Worm (Caenorhabditis elegans) whole organism, young adult: ENCODE measurements around the gene esyt-2.
A peak's percentile ranks its signal among the peaks of the same experiment; 100 is the strongest.

Experiments
- B0019.2 ChIP-seq: fragments of 200-800 bp; sonication (Bioruptor generic); conservative IDR thresholded peaks from 2 replicates; pipeline ENCODE4 v1.3.6; 2022; ENCODE audit warnings: missing genetic modification reagents, missing genetic modification characterization, missing compliant biosample characterization
- F37B4.10 ChIP-seq: fragments of 200-800 bp; sonication (Bioruptor generic); IDR thresholded peaks from 2 replicates; pipeline ENCODE4 v1.3.6; 2022; ENCODE audit warnings: missing genetic modification characterization, missing compliant biosample characterization
- F49E8.2 ChIP-seq: sonication (generic microtip); optimal IDR thresholded peaks from 3 replicates; lab custom pipeline; 2017; ENCODE audit warnings: missing genetic modification characterization, mild to moderate bottlenecking, missing compliant biosample characterization, antibody characterized with exemption, moderate library complexity; ENCODE audit not compliant: insufficient read depth
- K11D2.4 ChIP-seq: fragments of 200-800 bp; sonication (Bioruptor generic); IDR thresholded peaks from 2 replicates; pipeline ENCODE4 v1.3.6; 2022; ENCODE audit warnings: missing genetic modification reagents, missing genetic modification characterization, missing compliant biosample characterization
- T07F8.4 ChIP-seq: sonication (generic microtip); optimal IDR thresholded peaks from 2 replicates; lab custom pipeline; 2016; ENCODE audit warnings: mild to moderate bottlenecking, missing genetic modification characterization, moderate library complexity, missing compliant biosample characterization
- Y56A3A.18 ChIP-seq: fragments of 200-800 bp; sonication (Bioruptor generic); IDR thresholded peaks from 2 replicates; pipeline ENCODE4 v1.3.6; 2022; ENCODE audit warnings: missing genetic modification reagents, missing genetic modification characterization, missing compliant biosample characterization
- ama-1 ChIP-seq, 3 experiments: fragments of 150-350 bp in 1 of 3; sonication (generic microtip) in 2 of 3; optimal IDR thresholded peaks; 2 replicates each; lab custom pipeline; 2014 to 2018; ENCODE audit warnings: missing biosample characterization in 2 of 3, missing genetic modification characterization in 2 of 3, missing genetic modification reagents in 2 of 3
- attf-5 ChIP-seq: fragments of 200-800 bp; sonication (Bioruptor generic); optimal IDR thresholded peaks from 2 replicates; lab custom pipeline; 2018; ENCODE audit warnings: mild to moderate bottlenecking, missing genetic modification characterization, missing compliant biosample characterization
- attf-6 ChIP-seq: fragments of 200-800 bp; sonication (Bioruptor generic); IDR thresholded peaks from 2 replicates; pipeline ENCODE4 v1.3.6; 2022; ENCODE audit warnings: missing genetic modification reagents, missing genetic modification characterization, missing compliant biosample characterization
- ccch-3 ChIP-seq: fragments of 200-800 bp; sonication (Bioruptor generic); optimal IDR thresholded peaks from 2 replicates; lab custom pipeline; 2018; ENCODE audit warnings: mild to moderate bottlenecking, missing genetic modification characterization, missing compliant biosample characterization
- cebp-2 ChIP-seq: fragments of 200-800 bp; sonication (Bioruptor generic); IDR thresholded peaks from 2 replicates; pipeline ENCODE4 v1.3.6; 2022; ENCODE audit warnings: missing genetic modification characterization, missing compliant biosample characterization
- ceh-40 ChIP-seq: fragments of 200-800 bp; sonication (Bioruptor generic); IDR thresholded peaks from 2 replicates; pipeline ENCODE4 v1.3.6; 2022; ENCODE audit warnings: missing genetic modification characterization, missing compliant biosample characterization
- ceh-58 ChIP-seq: fragments of 200-800 bp; sonication (Bioruptor generic); IDR thresholded peaks from 2 replicates; pipeline ENCODE4 v1.3.6; 2022; ENCODE audit warnings: missing genetic modification characterization, missing compliant biosample characterization
- dpl-1 ChIP-seq: fragments of 150-350 bp; optimal IDR thresholded peaks from 2 replicates; lab custom pipeline; 2014; ENCODE audit warnings: missing biosample characterization, missing genetic modification reagents, missing genetic modification characterization
- efl-1 ChIP-seq: fragments of 150-350 bp; optimal IDR thresholded peaks from 2 replicates; lab custom pipeline; 2014; ENCODE audit warnings: missing biosample characterization, missing genetic modification reagents, missing genetic modification characterization
- ekl-4 ChIP-seq: fragments of 200-800 bp; sonication (Bioruptor generic); IDR thresholded peaks from 2 replicates; pipeline ENCODE4 v1.3.6; 2022; ENCODE audit warnings: missing genetic modification reagents, missing genetic modification characterization, missing compliant biosample characterization
- fkh-3 ChIP-seq: sonication (generic microtip); optimal IDR thresholded peaks from 2 replicates; lab custom pipeline; 2016; ENCODE audit warnings: mild to moderate bottlenecking, missing genetic modification characterization, missing compliant biosample characterization
- him-1 ChIP-seq: sonication (generic microtip); optimal IDR thresholded peaks from 2 replicates; lab custom pipeline; 2016; ENCODE audit warnings: missing genotype, missing genetic modification reagents, missing genetic modification characterization, missing compliant biosample characterization
- hmg-1.2 ChIP-seq: fragments of 200-800 bp; sonication (Bioruptor generic); IDR thresholded peaks from 2 replicates; pipeline ENCODE4 v1.3.6; 2022; ENCODE audit warnings: missing genetic modification reagents, missing genetic modification characterization, missing compliant biosample characterization
- hrde-1 ChIP-seq: sonication (generic microtip); optimal IDR thresholded peaks from 2 replicates; lab custom pipeline; 2016; ENCODE audit warnings: missing genetic modification characterization, mild to moderate bottlenecking, missing compliant biosample characterization, moderate library complexity, missing genotype, missing genetic modification reagents, borderline replicate concordance
- hsf-1 ChIP-seq: fragments of 200-800 bp; sonication (Bioruptor generic); IDR thresholded peaks from 2 replicates; pipeline ENCODE4 v1.3.6; 2022; ENCODE audit warnings: missing genetic modification reagents, missing genetic modification characterization, missing compliant biosample characterization
- madf-3 ChIP-seq: fragments of 200-800 bp; sonication (Bioruptor generic); IDR thresholded peaks from 2 replicates; pipeline ENCODE4 v1.3.6; 2022; ENCODE audit warnings: missing genetic modification reagents, missing genetic modification characterization, missing compliant biosample characterization
- nfyb-1 ChIP-seq: fragments of 200-800 bp; sonication (Bioruptor generic); IDR thresholded peaks from 2 replicates; pipeline ENCODE4 v1.3.6; 2022; ENCODE audit warnings: missing genetic modification reagents, missing genetic modification characterization, missing compliant biosample characterization
- nhr-120 ChIP-seq: fragments of 200-800 bp; sonication (Bioruptor generic); IDR thresholded peaks from 2 replicates; pipeline ENCODE4 v1.3.6; 2022; ENCODE audit warnings: missing genetic modification characterization, missing compliant biosample characterization
- nhr-80 ChIP-seq: sonication (generic microtip); optimal IDR thresholded peaks from 2 replicates; lab custom pipeline; 2016; ENCODE audit warnings: missing genetic modification characterization, missing compliant biosample characterization
- rcor-1 ChIP-seq: fragments of 200-800 bp; sonication (Bioruptor generic); IDR thresholded peaks from 2 replicates; pipeline ENCODE4 v1.3.6; 2022; ENCODE audit warnings: missing genetic modification reagents, missing genetic modification characterization, missing compliant biosample characterization
- rec-8 ChIP-seq, 2 experiments: sonication (generic microtip); optimal IDR thresholded peaks; 2 replicates each; lab custom pipeline; 2016; ENCODE audit warnings: mild to moderate bottlenecking in 2 of 2, missing genetic modification characterization in 2 of 2, missing genetic modification reagents in 2 of 2, missing genotype in 2 of 2, missing biosample characterization in 1 of 2, missing compliant biosample characterization in 1 of 2, moderate library complexity in 1 of 2
- sea-2 ChIP-seq: fragments of 200-800 bp; sonication (Bioruptor generic); IDR thresholded peaks from 2 replicates; pipeline ENCODE4 v1.3.6; 2022; ENCODE audit warnings: missing genetic modification characterization, missing compliant biosample characterization
- snpc-1.1 ChIP-seq: sonication (generic microtip); optimal IDR thresholded peaks from 2 replicates; lab custom pipeline; 2017; ENCODE audit warnings: missing genetic modification characterization, mild to moderate bottlenecking, missing compliant biosample characterization, antibody characterized with exemption, moderate library complexity, missing genotype, missing genetic modification reagents; ENCODE audit not compliant: insufficient read depth
- sptf-2 ChIP-seq: fragments of 200-800 bp; sonication (Bioruptor generic); optimal IDR thresholded peaks from 2 replicates; lab custom pipeline; 2018; ENCODE audit warnings: mild to moderate bottlenecking, missing genetic modification characterization, missing compliant biosample characterization
- tbp1 ChIP-seq: fragments of 200-800 bp; sonication (Bioruptor generic); optimal IDR thresholded peaks from 2 replicates; lab custom pipeline; 2018; ENCODE audit warnings: mild to moderate bottlenecking, missing genetic modification characterization, missing compliant biosample characterization
- zfh-2 ChIP-seq: fragments of 200-800 bp; sonication (Bioruptor generic); conservative IDR thresholded peaks from 2 replicates; pipeline ENCODE4 v1.3.6; 2022; ENCODE audit warnings: missing genetic modification reagents, missing genetic modification characterization, missing compliant biosample characterization
- ztf-26 ChIP-seq: sonication (generic microtip); optimal IDR thresholded peaks from 2 replicates; lab custom pipeline; 2017; ENCODE audit warnings: missing genetic modification characterization, missing compliant biosample characterization

Gene esyt-2

DNA sequence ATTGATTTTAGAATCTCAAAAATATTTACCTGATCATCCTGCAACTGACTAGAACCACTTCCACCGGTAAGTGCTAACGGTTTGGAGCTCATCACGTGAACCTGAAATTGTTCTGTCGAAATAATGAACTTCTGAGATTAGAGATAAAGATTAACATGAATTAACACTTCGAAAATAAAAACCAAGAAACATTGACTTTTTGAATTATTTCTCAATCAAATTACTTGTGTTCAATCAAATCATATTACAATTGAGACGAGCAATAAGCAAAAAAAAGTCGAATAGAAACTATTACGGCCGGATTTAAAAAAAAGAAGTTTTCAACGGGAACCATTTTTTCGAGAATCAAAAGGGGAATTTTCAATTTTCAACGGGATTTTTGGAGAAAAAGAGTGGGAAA is 15.0 kb upstream of the esyt-2 start, which contains the start of gene bcas-2 (continued):
- no peak for TF ChIP-seq rec-8 (tag; optimal IDR thresholded peaks at IDR 0.05; lab: Kevin White, UChicago)

DNA sequence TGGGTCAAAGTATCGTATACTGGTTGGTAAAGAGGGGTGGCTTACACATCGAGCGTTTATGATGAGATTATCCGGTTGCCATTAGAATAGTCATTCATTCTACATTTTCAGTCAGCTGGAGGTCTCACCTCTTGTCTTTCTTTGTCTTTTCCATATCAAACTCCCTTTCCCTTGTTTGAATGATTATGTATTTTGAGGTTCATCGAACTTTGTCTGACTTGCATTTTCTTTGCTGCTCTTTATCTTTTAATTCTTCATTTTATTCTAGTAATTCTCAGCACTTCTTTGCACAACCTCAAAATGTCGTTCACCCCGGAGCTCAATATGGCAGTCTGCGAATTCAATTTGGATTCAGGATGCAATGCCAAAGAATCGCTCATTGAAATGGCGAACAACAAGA is 9.8 kb upstream of the esyt-2 start, which contains the start of gene T12A2.3:
Gene T12A2.3, plus strand, starts transcription at position 301 of the 400 bp plus-strand sequence.
- TF ChIP-seq K11D2.4, result no peak
- TF ChIP-seq hrde-1 (tag; lab: Kevin White, UChicago), result no peak
- no peak for TF ChIP-seq him-1
- TF ChIP-seq tbp1 (GFP tag; lab: Kevin White, UChicago), result no peak
- TF ChIP-seq hsf-1 (GFP tag; lab: Robert Waterston, UW), result no peak
- TF ChIP-seq F49E8.2 (tag; lab: Kevin White, UChicago), result no peak
- TF ChIP-seq ceh-40 (GFP tag; lab: Robert Waterston, UW), result no peak
- TF ChIP-seq ceh-58 (GFP tag; lab: Robert Waterston, UW), result no peak
- TF ChIP-seq nhr-120 (GFP tag; lab: Robert Waterston, UW), result no peak
- no peak for TF ChIP-seq cebp-2 (GFP tag; lab: Robert Waterston, UW)
- TF ChIP-seq sea-2 (GFP tag; lab: Robert Waterston, UW), result no peak
- no peak for TF ChIP-seq ztf-26
- no peak for TF ChIP-seq ama-1 (optimal IDR thresholded peaks at IDR 0.05; lab: Kevin White, UChicago)
- no peak for TF ChIP-seq ama-1 (GFP tag; optimal IDR thresholded peaks at IDR 0.05; lab: Kevin White, UChicago)
- no peak for TF ChIP-seq madf-3 (GFP tag; lab: Robert Waterston, UW)
- TF ChIP-seq nfyb-1 (GFP tag; lab: Robert Waterston, UW), result no peak
- TF ChIP-seq Y56A3A.18 (GFP tag; lab: Robert Waterston, UW), result no peak
- TF ChIP-seq zfh-2 (GFP tag; lab: Robert Waterston, UW), result no peak
- no peak for TF ChIP-seq attf-6 (GFP tag; lab: Robert Waterston, UW)
- no peak for TF ChIP-seq snpc-1.1 (tag; lab: Kevin White, UChicago)
- no peak for TF ChIP-seq T07F8.4

DNA sequence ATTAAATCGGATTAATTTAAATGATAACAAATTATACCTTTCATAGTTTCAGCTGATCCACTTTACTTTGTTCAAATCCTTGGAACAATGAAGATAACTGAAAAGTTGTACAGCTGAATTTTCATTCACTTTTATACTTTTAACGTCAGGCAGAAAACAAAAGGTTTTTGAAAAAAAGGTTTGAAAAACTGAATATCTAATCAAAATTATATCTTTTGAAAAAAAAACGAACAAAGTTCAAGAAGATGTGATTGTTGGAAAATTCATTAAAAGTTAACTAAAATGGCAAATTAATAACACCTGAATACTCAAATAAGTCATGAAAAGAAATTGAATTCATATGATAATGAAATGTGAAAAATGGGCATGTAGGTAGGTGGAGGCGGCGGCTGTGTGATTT is 5.9 kb upstream of the esyt-2 start, which contains the start of gene T12A2.21:
Gene T12A2.21, minus strand, starts transcription at position 101 of the 400 bp plus-strand sequence.
- no peak for TF ChIP-seq ccch-3 (GFP tag; lab: Kevin White, UChicago)
- TF ChIP-seq fkh-3 (tag; lab: Kevin White, UChicago), result no peak
- no peak for TF ChIP-seq efl-1 (GFP tag; lab: Kevin White, UChicago)
- no peak for TF ChIP-seq sptf-2 (GFP tag; lab: Kevin White, UChicago)
- no peak for TF ChIP-seq snpc-1.1 (tag; lab: Kevin White, UChicago)
- no peak for TF ChIP-seq attf-5
- TF ChIP-seq F37B4.10 (GFP tag; lab: Robert Waterston, UW), result no peak
- no peak for TF ChIP-seq rcor-1
- no peak for TF ChIP-seq dpl-1
- no peak for TF ChIP-seq rec-8 (tag; optimal IDR thresholded peaks at IDR 0.05; lab: Kevin White, UChicago)
- no peak for TF ChIP-seq cebp-2 (GFP tag; lab: Robert Waterston, UW)
- TF ChIP-seq ekl-4, result no peak
- TF ChIP-seq B0019.2 (GFP tag; lab: Robert Waterston, UW), result no peak
- TF ChIP-seq sea-2 (GFP tag; lab: Robert Waterston, UW), result no peak

DNA sequence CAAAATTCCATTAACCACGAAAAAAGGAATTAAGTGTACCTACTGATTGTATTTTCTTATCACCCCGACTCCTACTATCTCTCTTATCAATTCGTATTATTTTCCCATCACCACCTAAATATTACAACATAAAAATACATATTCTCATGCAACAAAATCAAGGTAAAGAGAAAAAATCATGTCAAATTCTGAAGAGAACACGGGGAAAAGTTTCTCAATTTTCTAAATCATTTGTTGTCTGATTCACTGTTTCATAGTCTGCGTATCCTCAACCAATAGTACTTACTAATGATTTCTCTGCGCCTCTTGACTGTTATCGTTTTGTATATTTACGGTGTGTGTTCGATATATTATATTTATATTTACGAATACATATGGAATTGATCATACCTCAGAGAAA is 1.1 kb upstream of the esyt-2 start:
- TF ChIP-seq nhr-80 (tag; lab: Kevin White, UChicago) (peak; percentile 68), hmg-1.2 (GFP tag; lab: Robert Waterston, UW) (peak; percentile 68; the same call in 1 of the 2 replicates), F37B4.10 (GFP tag; lab: Robert Waterston, UW) (no peak)
- TF ChIP-seq, all 124 proteins: peak for 2
